Worm (Caenorhabditis elegans) whole organism, young adult: Measurements from ENCODE around the gene W08E12.8.

ENCODE experiments used
- B0019.2 ChIP-seq: fragments of 200-800 bp; sonication (Bioruptor generic); conservative IDR thresholded peaks from 2 replicates; pipeline ENCODE4 v1.3.6; 2022; ENCODE audit warnings: missing genetic modification reagents, missing genetic modification characterization, missing compliant biosample characterization
- B0336.3 ChIP-seq: fragments of 200-800 bp; sonication (Bioruptor generic); IDR thresholded peaks from 2 replicates; pipeline ENCODE4 v1.3.6; 2022; ENCODE audit warnings: missing genetic modification characterization, missing compliant biosample characterization
- C06A6.2 ChIP-seq: fragments of 200-800 bp; sonication (Bioruptor generic); conservative IDR thresholded peaks from 2 replicates; pipeline ENCODE4 v1.3.6; 2022; ENCODE audit warnings: missing genetic modification characterization, missing compliant biosample characterization
- F22D6.2 ChIP-seq: sonication (generic microtip); optimal IDR thresholded peaks from 2 replicates; lab custom pipeline; 2016; ENCODE audit warnings: mild to moderate bottlenecking, missing genetic modification characterization, missing compliant biosample characterization
- F37B4.10 ChIP-seq: fragments of 200-800 bp; sonication (Bioruptor generic); IDR thresholded peaks from 2 replicates; pipeline ENCODE4 v1.3.6; 2022; ENCODE audit warnings: missing genetic modification characterization, missing compliant biosample characterization
- F57A8.1 ChIP-seq: fragments of 200-800 bp; sonication (Bioruptor generic); optimal IDR thresholded peaks from 2 replicates; lab custom pipeline; 2018; ENCODE audit warnings: mild to moderate bottlenecking, missing genetic modification characterization, moderate library complexity, missing compliant biosample characterization
- K11D2.4 ChIP-seq: fragments of 200-800 bp; sonication (Bioruptor generic); IDR thresholded peaks from 2 replicates; pipeline ENCODE4 v1.3.6; 2022; ENCODE audit warnings: missing genetic modification reagents, missing genetic modification characterization, missing compliant biosample characterization
- K12H6.12 ChIP-seq: fragments of 200-800 bp; sonication (Bioruptor generic); optimal IDR thresholded peaks from 2 replicates; lab custom pipeline; 2018; ENCODE audit warnings: mild to moderate bottlenecking, missing genetic modification characterization, missing compliant biosample characterization
- Y53G8AR.9 ChIP-seq: fragments of 200-800 bp; sonication (Bioruptor generic); conservative IDR thresholded peaks from 2 replicates; pipeline ENCODE4 v1.3.6; 2022; ENCODE audit warnings: missing genetic modification reagents, missing genetic modification characterization, missing compliant biosample characterization
- Y56A3A.18 ChIP-seq: fragments of 200-800 bp; sonication (Bioruptor generic); IDR thresholded peaks from 2 replicates; pipeline ENCODE4 v1.3.6; 2022; ENCODE audit warnings: missing genetic modification reagents, missing genetic modification characterization, missing compliant biosample characterization
- ZK185.1 ChIP-seq: sonication (generic microtip); optimal IDR thresholded peaks from 2 replicates; lab custom pipeline; 2016; ENCODE audit warnings: mild to moderate bottlenecking, missing genetic modification characterization, missing compliant biosample characterization; ENCODE audit not compliant: poor library complexity, severe bottlenecking
- akir-1 ChIP-seq: fragments of 200-800 bp; sonication (Bioruptor generic); optimal IDR thresholded peaks from 2 replicates; lab custom pipeline; 2018; ENCODE audit warnings: mild to moderate bottlenecking, missing genetic modification characterization, moderate library complexity, missing compliant biosample characterization
- ama-1 ChIP-seq, 3 experiments: fragments of 150-350 bp in 1 of 3; sonication (generic microtip) in 2 of 3; optimal IDR thresholded peaks; 2 replicates each; lab custom pipeline; 2014 to 2018; ENCODE audit warnings: missing biosample characterization in 2 of 3, missing genetic modification characterization in 2 of 3, missing genetic modification reagents in 2 of 3
- aptf-2 ChIP-seq: fragments of 200-800 bp; sonication (Bioruptor generic); conservative IDR thresholded peaks from 2 replicates; pipeline ENCODE4 v1.3.6; 2022; ENCODE audit warnings: missing genetic modification reagents, missing genetic modification characterization, missing compliant biosample characterization
- bed-1 ChIP-seq: fragments of 200-800 bp; sonication (Bioruptor generic); IDR thresholded peaks from 2 replicates; pipeline ENCODE4 v1.3.6; 2022; ENCODE audit warnings: missing genetic modification reagents, missing genetic modification characterization, missing compliant biosample characterization
- ceh-100 ChIP-seq: fragments of 200-800 bp; sonication (Bioruptor generic); IDR thresholded peaks from 2 replicates; pipeline ENCODE4 v1.3.6; 2022; ENCODE audit warnings: missing genetic modification reagents, missing genetic modification characterization, missing compliant biosample characterization
- ceh-91 ChIP-seq: fragments of 200-800 bp; sonication (Bioruptor generic); IDR thresholded peaks from 2 replicates; pipeline ENCODE4 v1.3.6; 2022; ENCODE audit warnings: missing genetic modification reagents, missing genetic modification characterization, missing compliant biosample characterization
- dox-1 ChIP-seq: fragments of 200-800 bp; sonication (Bioruptor generic); IDR thresholded peaks from 2 replicates; pipeline ENCODE4 v1.3.6; 2022; ENCODE audit warnings: missing genetic modification reagents, missing genetic modification characterization, missing compliant biosample characterization
- egrh-3 ChIP-seq: fragments of 200-800 bp; sonication (Bioruptor generic); IDR thresholded peaks from 2 replicates; pipeline ENCODE4 v1.3.6; 2022; ENCODE audit warnings: missing genetic modification reagents, missing genetic modification characterization, missing compliant biosample characterization
- ets-4 ChIP-seq: fragments of 200-800 bp; sonication (Bioruptor generic); optimal IDR thresholded peaks from 2 replicates; lab custom pipeline; 2018; ENCODE audit warnings: mild to moderate bottlenecking, missing genetic modification characterization, missing compliant biosample characterization
- gei-17 ChIP-seq: fragments of 200-800 bp; sonication (Bioruptor generic); optimal IDR thresholded peaks from 2 replicates; lab custom pipeline; 2018; ENCODE audit warnings: mild to moderate bottlenecking, missing genetic modification characterization, missing compliant biosample characterization
- him-1 ChIP-seq: sonication (generic microtip); optimal IDR thresholded peaks from 2 replicates; lab custom pipeline; 2016; ENCODE audit warnings: missing genotype, missing genetic modification reagents, missing genetic modification characterization, missing compliant biosample characterization
- hmg-1.2 ChIP-seq: fragments of 200-800 bp; sonication (Bioruptor generic); IDR thresholded peaks from 2 replicates; pipeline ENCODE4 v1.3.6; 2022; ENCODE audit warnings: missing genetic modification reagents, missing genetic modification characterization, missing compliant biosample characterization
- hrde-1 ChIP-seq: sonication (generic microtip); optimal IDR thresholded peaks from 2 replicates; lab custom pipeline; 2016; ENCODE audit warnings: missing genetic modification characterization, mild to moderate bottlenecking, missing compliant biosample characterization, moderate library complexity, missing genotype, missing genetic modification reagents, borderline replicate concordance
- hsf-1 ChIP-seq: fragments of 200-800 bp; sonication (Bioruptor generic); IDR thresholded peaks from 2 replicates; pipeline ENCODE4 v1.3.6; 2022; ENCODE audit warnings: missing genetic modification reagents, missing genetic modification characterization, missing compliant biosample characterization
- let-526 ChIP-seq: fragments of 200-800 bp; sonication (Bioruptor generic); IDR thresholded peaks from 2 replicates; pipeline ENCODE4 v1.3.6; 2022; ENCODE audit warnings: missing genetic modification reagents, missing genetic modification characterization, missing compliant biosample characterization
- let-607 ChIP-seq, 2 experiments: fragments of 200-800 bp in 1 of 2; sonication (Bioruptor generic) in 1 of 2; sonication (generic microtip) in 1 of 2; optimal IDR thresholded peaks; 2 replicates each; lab custom pipeline; 2016 to 2018; ENCODE audit warnings: mild to moderate bottlenecking in 2 of 2, missing compliant biosample characterization in 2 of 2, missing genetic modification characterization in 2 of 2, moderate library complexity in 2 of 2, missing genotype in 1 of 2
- lin-26 ChIP-seq: fragments of 200-800 bp; sonication (Bioruptor generic); IDR thresholded peaks from 2 replicates; pipeline ENCODE4 v1.3.6; 2022; ENCODE audit warnings: missing genetic modification reagents, missing genetic modification characterization, missing compliant biosample characterization
- lin-40 ChIP-seq: sonication (generic microtip); optimal IDR thresholded peaks from 2 replicates; lab custom pipeline; 2016; ENCODE audit warnings: missing genetic modification characterization, mild to moderate bottlenecking, missing compliant biosample characterization, missing genotype, missing genetic modification reagents
- lin-54 ChIP-seq: fragments of 200-800 bp; sonication (Bioruptor generic); optimal IDR thresholded peaks from 2 replicates; lab custom pipeline; 2018; ENCODE audit warnings: mild to moderate bottlenecking, missing genetic modification characterization, missing compliant biosample characterization
- nfyb-1 ChIP-seq: fragments of 200-800 bp; sonication (Bioruptor generic); IDR thresholded peaks from 2 replicates; pipeline ENCODE4 v1.3.6; 2022; ENCODE audit warnings: missing genetic modification reagents, missing genetic modification characterization, missing compliant biosample characterization
- nhr-179 ChIP-seq: sonication (generic microtip); optimal IDR thresholded peaks from 2 replicates; lab custom pipeline; 2016; ENCODE audit warnings: mild to moderate bottlenecking, missing genetic modification characterization, missing compliant biosample characterization
- nhr-80 ChIP-seq: sonication (generic microtip); optimal IDR thresholded peaks from 2 replicates; lab custom pipeline; 2016; ENCODE audit warnings: missing genetic modification characterization, missing compliant biosample characterization
- nhr-90 ChIP-seq: sonication (generic microtip); optimal IDR thresholded peaks from 2 replicates; lab custom pipeline; 2016; ENCODE audit warnings: missing genotype, mild to moderate bottlenecking, missing genetic modification characterization, missing compliant biosample characterization
- pbrm-1 ChIP-seq: fragments of 200-800 bp; sonication (Bioruptor generic); IDR thresholded peaks from 2 replicates; pipeline ENCODE4 v1.3.6; 2022; ENCODE audit warnings: missing genetic modification reagents, missing genetic modification characterization, missing compliant biosample characterization
- sdz-38 ChIP-seq: sonication (generic microtip); optimal IDR thresholded peaks from 2 replicates; lab custom pipeline; 2016; ENCODE audit warnings: missing genotype, missing genetic modification characterization, missing compliant biosample characterization
- sea-2 ChIP-seq: fragments of 200-800 bp; sonication (Bioruptor generic); IDR thresholded peaks from 2 replicates; pipeline ENCODE4 v1.3.6; 2022; ENCODE audit warnings: missing genetic modification characterization, missing compliant biosample characterization
- snpc-1.3 ChIP-seq: sonication (generic microtip); optimal IDR thresholded peaks from 2 replicates; lab custom pipeline; 2017; ENCODE audit warnings: missing genetic modification characterization, mild to moderate bottlenecking, missing compliant biosample characterization, antibody characterized with exemption, moderate library complexity, missing genotype, missing genetic modification reagents; ENCODE audit not compliant: insufficient read depth
- snpc-3.4 ChIP-seq: sonication (generic microtip); optimal IDR thresholded peaks from 2 replicates; lab custom pipeline; 2017; ENCODE audit warnings: missing genetic modification characterization, mild to moderate bottlenecking, missing compliant biosample characterization, antibody characterized with exemption, moderate library complexity, missing genotype, missing genetic modification reagents
- snpc-4 ChIP-seq, 5 experiments: fragments of 150-350 bp in 1 of 5; sonication (generic microtip) in 4 of 5; optimal IDR thresholded peaks; 2 replicates each; lab custom pipeline; 2014 to 2018; ENCODE audit warnings: missing genetic modification characterization in 5 of 5, missing biosample characterization in 3 of 5, antibody characterized with exemption in 2 of 5, mild to moderate bottlenecking in 2 of 5, missing compliant biosample characterization in 2 of 5, missing genotype in 2 of 5, moderate library complexity in 2 of 5, missing genetic modification reagents in 1 of 5
- somi-1 ChIP-seq: fragments of 200-800 bp; sonication (Bioruptor generic); optimal IDR thresholded peaks from 2 replicates; lab custom pipeline; 2018; ENCODE audit warnings: mild to moderate bottlenecking, missing genetic modification characterization, missing compliant biosample characterization
- tlf-1 ChIP-seq: fragments of 200-800 bp; sonication (Bioruptor generic); optimal IDR thresholded peaks from 2 replicates; lab custom pipeline; 2018; ENCODE audit warnings: mild to moderate bottlenecking, missing genetic modification characterization, missing compliant biosample characterization
- unc-62 ChIP-seq: fragments of 150-350 bp; optimal IDR thresholded peaks from 2 replicates; lab custom pipeline; 2014; ENCODE audit warnings: missing biosample characterization, missing genetic modification reagents, missing genetic modification characterization
- zfh-2 ChIP-seq: fragments of 200-800 bp; sonication (Bioruptor generic); conservative IDR thresholded peaks from 2 replicates; pipeline ENCODE4 v1.3.6; 2022; ENCODE audit warnings: missing genetic modification reagents, missing genetic modification characterization, missing compliant biosample characterization

Gene W08E12.8

DNA sequence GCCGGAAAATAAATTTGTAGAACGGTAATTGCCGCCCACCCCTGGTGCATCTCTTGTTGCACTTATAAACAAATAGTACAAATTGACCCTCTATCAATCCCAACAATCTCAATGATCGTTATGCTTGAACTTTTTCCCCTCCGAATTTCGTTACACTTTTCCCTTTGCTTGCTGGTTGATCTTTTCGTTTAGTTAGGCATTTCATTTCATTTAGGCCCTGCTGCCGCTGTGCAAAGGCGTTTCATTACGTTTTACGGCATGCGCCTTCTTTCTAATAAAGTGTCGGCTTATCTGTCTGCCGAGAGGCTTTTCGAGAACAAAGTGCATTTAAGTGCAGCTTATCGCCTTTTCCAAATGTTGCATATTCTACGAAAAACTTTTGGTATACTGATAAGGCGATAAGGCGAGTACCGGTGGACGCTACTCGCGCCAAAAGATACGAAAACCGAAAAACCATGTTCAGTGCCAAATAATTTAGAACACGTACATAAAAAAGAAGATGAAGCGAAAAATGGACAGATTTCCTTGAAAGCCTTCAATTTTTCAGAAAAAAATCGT is 18.6 kb downstream of the W08E12.8 start:
- no peak for TF ChIP-seq lin-54
- TF ChIP-seq ceh-91 = no peak
- no peak for TF ChIP-seq sdz-38 (tag; lab: Kevin White, UChicago)
- peak; percentile 81 for TF ChIP-seq nhr-80 (tag; lab: Kevin White, UChicago)
- TF ChIP-seq let-607 (tag; optimal IDR thresholded peaks at IDR 0.05; lab: Kevin White, UChicago) = peak in 1 of 2 experiments; percentile 30

DNA sequence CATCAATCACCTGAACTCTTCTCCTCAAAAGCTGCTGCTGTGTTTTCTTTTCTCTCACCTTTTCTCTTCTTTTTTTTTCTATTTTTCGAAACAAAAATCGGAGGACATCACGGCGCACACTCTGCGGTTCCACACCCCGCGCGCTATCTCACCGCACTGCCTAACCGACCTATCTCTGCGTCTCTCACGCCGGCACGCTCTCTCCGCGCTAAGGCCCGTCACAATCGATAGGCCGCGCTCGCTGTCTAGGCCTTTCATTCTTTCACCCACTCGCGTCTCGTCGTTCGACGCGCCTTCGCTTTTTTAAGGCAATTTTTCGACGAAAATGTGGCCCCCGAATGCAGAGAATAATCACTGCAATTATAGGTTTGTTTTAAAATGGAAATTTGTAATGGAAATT is 19.1 kb downstream of the W08E12.8 start, which contains the start of gene zip-11:
zip-11 (plus strand) TSS at position 34 of the 400 bp plus-strand sequence.
- TF ChIP-seq unc-62 (no peak), sea-2 (GFP tag; lab: Robert Waterston, UW) (no peak), snpc-3.4 (no peak), F22D6.2 (no peak), hrde-1 (tag; lab: Kevin White, UChicago) (no peak), tlf-1 (GFP tag; lab: Kevin White, UChicago) (peak; percentile 14), egrh-3 (GFP tag; lab: Robert Waterston, UW) (peak; percentile 71; the same call in 1 of the 2 replicates), akir-1 (no peak), ama-1 (optimal IDR thresholded peaks at IDR 0.05; lab: Kevin White, UChicago) (no peak), ama-1 (GFP tag; optimal IDR thresholded peaks at IDR 0.05; lab: Kevin White, UChicago) (no peak), Y56A3A.18 (GFP tag; lab: Robert Waterston, UW) (peak; percentile 69; the same call in 1 of the 2 replicates), lin-40 (peak; percentile 62), K11D2.4 (GFP tag; lab: Robert Waterston, UW) (peak; percentile 83), nhr-90 (peak; percentile 75), Y53G8AR.9 (GFP tag; lab: Robert Waterston, UW) (peak; percentile 50; the same call in 1 of the 2 replicates), F57A8.1 (GFP tag; lab: Kevin White, UChicago) (no peak), snpc-4 (GFP tag; optimal IDR thresholded peaks at IDR 0.05; lab: Kevin White, UChicago) (no peak), snpc-4 (tag; optimal IDR thresholded peaks at IDR 0.05; lab: Kevin White, UChicago) (peak in 1 of 4 experiments; percentile 18), zfh-2 (peak; percentile 99), lin-26 (GFP tag; lab: Robert Waterston, UW) (0 out of 2 replicates have a peak, but pooled peaks have one; percentile 37), nhr-179 (no peak), bed-1 (GFP tag; lab: Robert Waterston, UW) (no peak), hmg-1.2 (peak; percentile 99), nfyb-1 (peak; percentile 69; the same call in 1 of the 2 replicates), aptf-2 (GFP tag; lab: Robert Waterston, UW) (no peak), let-526 (GFP tag; lab: Robert Waterston, UW) (no peak), C06A6.2 (no peak), nhr-80 (tag; lab: Kevin White, UChicago) (peak; percentile 67), B0336.3 (peak; percentile 58; the same call in 1 of the 2 replicates), ceh-100 (GFP tag; lab: Robert Waterston, UW) (0 out of 2 replicates have a peak, but pooled peaks have one; percentile 19), somi-1 (GFP tag; lab: Kevin White, UChicago) (peak; percentile 26), him-1 (tag; lab: Kevin White, UChicago) (no peak), F37B4.10 (GFP tag; lab: Robert Waterston, UW) (0 out of 2 replicates have a peak, but pooled peaks have one; percentile 24), dox-1 (GFP tag; lab: Robert Waterston, UW) (peak; percentile 71), K12H6.12 (tag; lab: Kevin White, UChicago) (peak; percentile 52), hsf-1 (GFP tag; lab: Robert Waterston, UW) (no peak), ZK185.1 (no peak), pbrm-1 (GFP tag; lab: Robert Waterston, UW) (0 out of 2 replicates have a peak, but pooled peaks have one; percentile 36), snpc-1.3 (tag; lab: Kevin White, UChicago) (no peak), B0019.2 (GFP tag; lab: Robert Waterston, UW) (no peak), gei-17 (peak; percentile 28), ets-4 (no peak)
